Fruit fly (Drosophila melanogaster) whole organism, embryonic: ENCODE measurements around the gene Tango1.

Experiments
- Ada2b ChIP-seq: fragments of 200-800 bp; sonication (Bioruptor generic); IDR thresholded peaks from 2 replicates; pipeline ENCODE4 v1.3.6; 2022; ENCODE audit warnings: missing biosample characterization, missing genetic modification characterization
- CG10267 ChIP-seq: fragments of 200-800 bp; sonication (Bioruptor generic); optimal IDR thresholded peaks from 2 replicates; lab custom pipeline; 2018; ENCODE audit warnings: missing biosample characterization, mild to moderate bottlenecking, missing genetic modification characterization, moderate library complexity
- CG10431 ChIP-seq: fragments of 200-800 bp; sonication (Bioruptor generic); optimal IDR thresholded peaks from 3 replicates; lab custom pipeline; 2018; ENCODE audit warnings: missing biosample characterization, mild to moderate bottlenecking, missing genetic modification characterization
- CG11085 ChIP-seq: fragments of 200-800 bp; sonication (Bioruptor generic); IDR thresholded peaks from 2 replicates; pipeline ENCODE4 v1.3.6; 2022; ENCODE audit warnings: missing biosample characterization, missing genetic modification characterization
- CG12155 ChIP-seq: fragments of 200-800 bp; sonication (Bioruptor generic); optimal IDR thresholded peaks from 3 replicates; lab custom pipeline; 2016; ENCODE audit warnings: missing biosample characterization, missing genetic modification characterization
- CG12942 ChIP-seq: fragments of 200-800 bp; sonication (Bioruptor generic); optimal IDR thresholded peaks from 3 replicates; lab custom pipeline; 2016; ENCODE audit warnings: missing biosample characterization, missing genetic modification characterization
- CG1603 ChIP-seq: fragments of 200-800 bp; sonication (Bioruptor generic); optimal IDR thresholded peaks from 2 replicates; lab custom pipeline; 2019; ENCODE audit warnings: missing biosample characterization, mild to moderate bottlenecking, missing genetic modification characterization, moderate library complexity
- CG16779 ChIP-seq: fragments of 200-800 bp; sonication (Bioruptor generic); IDR thresholded peaks from 2 replicates; pipeline ENCODE4 v1.3.6; 2022; ENCODE audit warnings: missing biosample characterization, missing genetic modification characterization
- CG16815 ChIP-seq: fragments of 200-800 bp; sonication (Bioruptor generic); optimal IDR thresholded peaks from 3 replicates; lab custom pipeline; 2017; ENCODE audit warnings: missing biosample characterization, mild to moderate bottlenecking, missing genetic modification characterization
- CG17359 ChIP-seq: fragments of 200-800 bp; sonication (Bioruptor generic); optimal IDR thresholded peaks from 3 replicates; lab custom pipeline; 2018; ENCODE audit warnings: missing biosample characterization, mild to moderate bottlenecking, missing genetic modification characterization, moderate library complexity
- CG17568 ChIP-seq: fragments of 200-800 bp; sonication (Bioruptor generic); optimal IDR thresholded peaks from 2 replicates; lab custom pipeline; 2018; ENCODE audit warnings: missing biosample characterization, mild to moderate bottlenecking, missing genetic modification characterization, moderate library complexity
- CG17612 ChIP-seq: fragments of 200-800 bp; sonication (Bioruptor generic); IDR thresholded peaks from 2 replicates; pipeline ENCODE4 v1.3.6; 2022; ENCODE audit warnings: missing biosample characterization, missing genetic modification characterization
- CG3065 ChIP-seq: fragments of 200-800 bp; sonication (Bioruptor generic); optimal IDR thresholded peaks from 2 replicates; lab custom pipeline; 2016; ENCODE audit warnings: missing biosample characterization, missing genetic modification characterization
- CG34224 ChIP-seq: fragments of 200-800 bp; sonication (Bioruptor generic); IDR thresholded peaks from 3 replicates; pipeline ENCODE4 v1.3.6; 2022; ENCODE audit warnings: missing biosample characterization, missing genetic modification characterization; ENCODE audit not compliant: partially characterized antibody
- CG5245 ChIP-seq: fragments of 200-800 bp; sonication (Bioruptor generic); optimal IDR thresholded peaks from 3 replicates; lab custom pipeline; 2016; ENCODE audit warnings: missing biosample characterization, missing genetic modification characterization
- CG7839 ChIP-seq: fragments of 200-800 bp; sonication (Bioruptor generic); optimal IDR thresholded peaks from 3 replicates; lab custom pipeline; 2018; ENCODE audit warnings: missing biosample characterization, mild to moderate bottlenecking, missing genetic modification characterization, moderate library complexity
- CG8281 ChIP-seq: fragments of 200-800 bp; sonication (Bioruptor generic); optimal IDR thresholded peaks from 2 replicates; lab custom pipeline; 2018; ENCODE audit warnings: missing biosample characterization, mild to moderate bottlenecking, missing genetic modification characterization, moderate library complexity
- Fer3 ChIP-seq: fragments of 200-800 bp; sonication (Bioruptor generic); optimal IDR thresholded peaks from 2 replicates; lab custom pipeline; 2018; ENCODE audit warnings: missing biosample characterization, mild to moderate bottlenecking, missing genetic modification characterization, moderate library complexity
- Lhr ChIP-seq: fragments of 200-800 bp; sonication (Bioruptor generic); optimal IDR thresholded peaks from 3 replicates; lab custom pipeline; 2017; ENCODE audit warnings: mild to moderate bottlenecking, missing biosample characterization, missing genetic modification reagents, missing genetic modification characterization
- MTF-1 ChIP-seq: fragments of 200-800 bp; sonication (Bioruptor generic); optimal IDR thresholded peaks from 2 replicates; lab custom pipeline; 2018; ENCODE audit warnings: missing biosample characterization, mild to moderate bottlenecking, missing genetic modification characterization, borderline replicate concordance
- Max ChIP-seq: fragments of 200-800 bp; sonication (Bioruptor generic); optimal IDR thresholded peaks from 2 replicates; lab custom pipeline; 2016; ENCODE audit warnings: missing biosample characterization, mild to moderate bottlenecking, missing genetic modification characterization
- Ravus ChIP-seq: fragments of 200-800 bp; sonication (Bioruptor generic); IDR thresholded peaks from 2 replicates; pipeline ENCODE4 v1.3.6; 2022; ENCODE audit warnings: missing biosample characterization, missing genetic modification characterization
- Scr ChIP-seq: fragments of 200-800 bp; sonication (Bioruptor generic); IDR thresholded peaks from 2 replicates; pipeline ENCODE4 v1.3.6; 2022; ENCODE audit warnings: missing biosample characterization, missing genetic modification characterization; ENCODE audit not compliant: partially characterized antibody
- Six4 ChIP-seq: fragments of 200-800 bp; sonication (Bioruptor generic); optimal IDR thresholded peaks from 2 replicates; lab custom pipeline; 2016; ENCODE audit warnings: missing biosample characterization, missing genetic modification characterization
- Sry-δ ChIP-seq: fragments of 200-800 bp; sonication (Bioruptor generic); optimal IDR thresholded peaks from 2 replicates; lab custom pipeline; 2016; ENCODE audit warnings: missing biosample characterization, missing genetic modification characterization
- Stat92E ChIP-seq, 3 experiments: fragments of >200 bp in 2 of 3; fragments of 200-800 bp in 1 of 3; sonication (Bioruptor generic) in 1 of 3; optimal IDR thresholded peaks; 2 replicates each; lab custom pipeline; 2017 to 2019; ENCODE audit warnings: missing biosample characterization in 3 of 3, missing genetic modification characterization in 3 of 3, mild to moderate bottlenecking in 1 of 3, moderate library complexity in 1 of 3
- ara ChIP-seq: fragments of 200-800 bp; sonication (Bioruptor generic); IDR thresholded peaks from 2 replicates; pipeline ENCODE4 v1.3.6; 2022; ENCODE audit warnings: missing biosample characterization, missing genetic modification characterization
- ato ChIP-seq: fragments of 200-800 bp; sonication (Bioruptor generic); IDR thresholded peaks from 2 replicates; pipeline ENCODE4 v1.3.6; 2022; ENCODE audit warnings: missing biosample characterization, missing genetic modification characterization; ENCODE audit not compliant: partially characterized antibody
- chif ChIP-seq, 2 experiments: fragments of 200-800 bp; sonication (Bioruptor generic); optimal IDR thresholded peaks; 3 replicates each; lab custom pipeline; 2016; ENCODE audit warnings: missing biosample characterization in 2 of 2, missing genetic modification characterization in 2 of 2
- crp ChIP-seq, 2 experiments: fragments of 200-800 bp; sonication (Bioruptor generic); optimal IDR thresholded peaks; 2 replicates in 1 of 2; 3 replicates in 1 of 2; lab custom pipeline; 2017; ENCODE audit warnings: missing biosample characterization in 2 of 2, missing genetic modification characterization in 2 of 2, mild to moderate bottlenecking in 1 of 2, moderate library complexity in 1 of 2
- da ChIP-seq: fragments of 200-800 bp; sonication (Bioruptor generic); optimal IDR thresholded peaks from 2 replicates; lab custom pipeline; 2016; ENCODE audit warnings: missing biosample characterization, missing genetic modification characterization
- dpn ChIP-seq, 2 experiments: fragments of 200-800 bp; sonication (Bioruptor generic); optimal IDR thresholded peaks; 3 replicates each; lab custom pipeline; 2016; ENCODE audit warnings: missing biosample characterization in 2 of 2, missing genetic modification characterization in 2 of 2
- fu2 ChIP-seq: fragments of 200-800 bp; sonication (Bioruptor generic); optimal IDR thresholded peaks from 2 replicates; lab custom pipeline; 2016; ENCODE audit warnings: missing biosample characterization, missing genetic modification characterization
- gem ChIP-seq: fragments of 200-800 bp; sonication (Bioruptor generic); optimal IDR thresholded peaks from 2 replicates; lab custom pipeline; 2019; ENCODE audit warnings: missing biosample characterization, mild to moderate bottlenecking, missing genetic modification characterization, moderate library complexity
- gt ChIP-seq: fragments of 200-800 bp; sonication (Bioruptor generic); IDR thresholded peaks from 2 replicates; pipeline ENCODE4 v1.3.6; 2022; ENCODE audit warnings: missing biosample characterization, missing genetic modification characterization
- h ChIP-seq: fragments of >200 bp; optimal IDR thresholded peaks from 2 replicates; lab custom pipeline; 2017
- lmd ChIP-seq: fragments of 200-800 bp; sonication (Bioruptor generic); IDR thresholded peaks from 2 replicates; pipeline ENCODE4 v1.3.6; 2022; ENCODE audit warnings: missing biosample characterization, missing genetic modification characterization
- lov ChIP-seq, 2 experiments: fragments of 200-800 bp in 1 of 2; fragments of >200 bp in 1 of 2; sonication (Bioruptor generic) in 1 of 2; IDR thresholded peaks in 1 of 2; optimal IDR thresholded peaks in 1 of 2; 2 replicates in 1 of 2; 3 replicates in 1 of 2; pipeline versions ENCODE4 v1.3.6 to Lab custom; 2017 to 2022; ENCODE audit warnings: missing biosample characterization in 1 of 2, missing genetic modification characterization in 1 of 2
- nmo ChIP-seq: fragments of 200-800 bp; sonication (Bioruptor generic); optimal IDR thresholded peaks from 2 replicates; lab custom pipeline; 2018; ENCODE audit warnings: missing biosample characterization, mild to moderate bottlenecking, missing genetic modification characterization, moderate library complexity
- odd ChIP-seq: fragments of 200-800 bp; sonication (Bioruptor generic); optimal IDR thresholded peaks from 2 replicates; lab custom pipeline; 2017; ENCODE audit warnings: missing biosample characterization, mild to moderate bottlenecking, missing genetic modification characterization
- pfk ChIP-seq: fragments of 200-800 bp; sonication (Bioruptor generic); optimal IDR thresholded peaks from 2 replicates; lab custom pipeline; 2018; ENCODE audit warnings: missing biosample characterization, mild to moderate bottlenecking, missing genetic modification characterization, moderate library complexity
- pnt ChIP-seq: fragments of 200-800 bp; sonication (Bioruptor generic); optimal IDR thresholded peaks from 3 replicates; lab custom pipeline; 2016; ENCODE audit warnings: missing biosample characterization, missing genetic modification characterization
- run ChIP-seq: fragments of 200-800 bp; sonication (Bioruptor generic); optimal IDR thresholded peaks from 3 replicates; lab custom pipeline; 2018; ENCODE audit warnings: missing biosample characterization, mild to moderate bottlenecking, missing genetic modification characterization
- usp ChIP-seq: fragments of >200 bp; optimal IDR thresholded peaks from 2 replicates; lab custom pipeline; 2017; ENCODE audit warnings: missing biosample characterization, missing genetic modification characterization
- zen ChIP-seq: fragments of 200-800 bp; sonication (Bioruptor generic); optimal IDR thresholded peaks from 3 replicates; lab custom pipeline; 2018; ENCODE audit warnings: missing biosample characterization, mild to moderate bottlenecking, missing genetic modification characterization, moderate library complexity
- zfh1 ChIP-seq: fragments of 200-800 bp; sonication (Bioruptor generic); IDR thresholded peaks from 3 replicates; pipeline ENCODE4 v1.3.6; 2022; ENCODE audit warnings: missing biosample characterization, missing genetic modification characterization
- zfh2 ChIP-seq: fragments of 200-800 bp; sonication (Bioruptor generic); optimal IDR thresholded peaks from 2 replicates; lab custom pipeline; 2016; ENCODE audit warnings: missing biosample characterization, missing genetic modification characterization

Tango1 gene

DNA sequence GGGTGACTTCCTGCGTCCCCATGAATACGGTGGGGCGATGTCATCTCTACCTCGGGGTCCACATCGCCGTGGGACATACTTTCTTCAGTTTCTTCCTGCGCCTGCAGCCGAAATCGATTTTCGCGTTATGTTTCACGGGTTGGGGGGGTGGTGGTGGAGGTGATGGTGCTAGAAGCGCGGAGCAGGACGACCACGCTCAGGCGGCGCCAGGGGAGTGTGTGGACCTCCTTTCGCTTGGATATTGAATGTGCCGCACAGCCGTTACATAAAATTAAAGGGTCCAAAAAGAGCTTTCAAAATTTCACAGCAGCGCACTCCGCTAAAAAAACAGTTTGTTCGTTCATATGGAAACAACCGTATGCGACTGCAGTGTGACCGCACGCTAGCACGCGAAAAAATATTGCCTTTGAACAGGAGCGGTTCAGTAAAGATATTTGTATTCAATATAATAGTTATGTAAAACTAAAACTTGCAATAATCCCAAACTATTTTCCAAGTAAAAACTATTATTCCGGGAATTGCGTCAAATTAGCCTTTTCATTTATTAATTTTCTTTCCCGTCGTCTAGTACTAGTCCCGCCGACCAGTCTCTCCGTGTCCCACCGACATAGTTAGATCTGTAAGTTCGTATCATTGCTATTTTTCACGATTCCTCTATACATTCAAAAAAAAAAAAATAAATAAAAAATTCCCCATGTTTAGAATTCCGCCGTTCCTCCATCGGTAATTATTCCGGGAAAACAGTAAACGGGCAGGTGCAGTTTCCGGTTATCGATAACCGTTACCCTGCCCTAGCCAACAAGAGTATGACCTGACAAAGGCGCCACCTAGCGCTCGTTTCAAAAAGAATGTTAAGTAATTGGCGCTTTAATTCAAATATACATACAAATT, 35.0 kb downstream of the Tango1 start, which contains the start of gene Nhe3 (continued):
- TF ChIP-seq CG12155 (GFP tag; lab: Kevin White, UChicago), result peak; percentile 79
- TF ChIP-seq zfh1 (GFP tag; lab: Robert Waterston, UW), result peak; percentile 88; the same call in 2 of the 3 replicates
- TF ChIP-seq CG11085 (GFP tag; lab: Robert Waterston, UW), result peak; percentile 71
- TF ChIP-seq gt (GFP tag; lab: Robert Waterston, UW), result peak; percentile 42; the same call in 1 of the 2 replicates
- peak; percentile 38 for TF ChIP-seq CG8281
- peak in 1 of 3 experiments; percentile 84 for TF ChIP-seq Stat92E (GFP tag; optimal IDR thresholded peaks at IDR 0.05; lab: Kevin White, UChicago)
- TF ChIP-seq CG16779 (GFP tag; lab: Robert Waterston, UW), result peak; percentile 57; the same call in 1 of the 2 replicates
- peak; percentile 64 for TF ChIP-seq Sry-δ (GFP tag; lab: Kevin White, UChicago)
- peak; percentile 33 for TF ChIP-seq CG10431 (GFP tag; lab: Kevin White, UChicago)
- peak; percentile 84 for TF ChIP-seq zfh2 (GFP tag; lab: Kevin White, UChicago)
- peak; percentile 83 for TF ChIP-seq pfk (GFP tag; lab: Kevin White, UChicago)
- TF ChIP-seq Scr (GFP tag; lab: Robert Waterston, UW), result peak; percentile 53
- peak; percentile 85 for TF ChIP-seq lmd (GFP tag; lab: Robert Waterston, UW)
- peak; percentile 46 for TF ChIP-seq CG34224
- peak; percentile 78 for TF ChIP-seq ara
- TF ChIP-seq ato (GFP tag; lab: Robert Waterston, UW), result 0 out of 2 replicates have a peak, but pooled peaks have one; percentile 38
- TF ChIP-seq chif (GFP tag; optimal IDR thresholded peaks at IDR 0.05; lab: Kevin White, UChicago), result peak; percentile 36 to 85
- peak; percentile 72 for TF ChIP-seq CG10267 (tag; lab: Kevin White, UChicago)
- no peak for TF ChIP-seq lov (optimal IDR thresholded peaks at IDR 0.05; lab: Kevin White, UChicago)
- peak; percentile 70; the same call in 2 of the 3 replicates for TF ChIP-seq lov (GFP tag; IDR thresholded peaks at IDR 0.05; lab: Robert Waterston, UW)
- TF ChIP-seq run, result peak; percentile 36
- TF ChIP-seq CG12942 (GFP tag; lab: Kevin White, UChicago), result peak; percentile 65
- TF ChIP-seq Ada2b (GFP tag; lab: Robert Waterston, UW), result peak; percentile 66
- TF ChIP-seq nmo (GFP tag; lab: Kevin White, UChicago), result peak; percentile 84
- TF ChIP-seq crp (GFP tag; optimal IDR thresholded peaks at IDR 0.05; lab: Kevin White, UChicago), result peak; percentile 8 to 72
- peak; percentile 85 for TF ChIP-seq CG7839 (tag; lab: Kevin White, UChicago)
- TF ChIP-seq pnt (GFP tag; lab: Kevin White, UChicago), result peak; percentile 57
- TF ChIP-seq CG17359 (tag; lab: Kevin White, UChicago), result peak; percentile 73
- TF ChIP-seq Lhr (GFP tag; lab: Kevin White, UChicago), result peak; percentile 68
- peak; percentile 59 for TF ChIP-seq CG3065 (GFP tag; lab: Kevin White, UChicago)
- TF ChIP-seq gem (tag; lab: Kevin White, UChicago), result peak; percentile 87
- peak; percentile 66 for TF ChIP-seq CG1603 (tag; lab: Kevin White, UChicago)
- TF ChIP-seq dpn (GFP tag; optimal IDR thresholded peaks at IDR 0.05; lab: Kevin White, UChicago), result peak; percentile 75 to 85
- TF ChIP-seq CG5245 (GFP tag; lab: Kevin White, UChicago), result peak; percentile 66
- peak; percentile 86 for TF ChIP-seq Max (GFP tag; lab: Kevin White, UChicago)
- TF ChIP-seq CG17612 (GFP tag; lab: Robert Waterston, UW), result peak; percentile 59; the same call in 1 of the 2 replicates
- peak; percentile 78 for TF ChIP-seq fu2
- peak; percentile 64 for TF ChIP-seq Six4 (GFP tag; lab: Kevin White, UChicago)
- TF ChIP-seq CG17568 (GFP tag; lab: Kevin White, UChicago), result peak; percentile 70
- TF ChIP-seq CG16815 (GFP tag; lab: Kevin White, UChicago), result peak; percentile 74
- TF ChIP-seq zen (tag; lab: Kevin White, UChicago), result peak; percentile 68
- TF ChIP-seq usp (GFP tag; lab: Kevin White, UChicago), result no peak
- TF ChIP-seq Fer3 (tag; lab: Kevin White, UChicago), result peak; percentile 70
- TF ChIP-seq h, result no peak
- TF ChIP-seq odd (GFP tag; lab: Kevin White, UChicago), result peak; percentile 71
- peak; percentile 45 for TF ChIP-seq Ravus
- peak; percentile 14 for TF ChIP-seq MTF-1 (GFP tag; lab: Kevin White, UChicago)
- TF ChIP-seq da (GFP tag; lab: Kevin White, UChicago), result no peak
